Worm (Caenorhabditis elegans) whole organism, L4/young adult: ENCODE measurements around the gene cpg-19.

Source experiments
- W03F9.2 ChIP-seq: fragments of 150-350 bp; optimal IDR thresholded peaks from 2 replicates; lab custom pipeline; 2014; ENCODE audit warnings: missing biosample characterization, missing genetic modification characterization
- dao-5 ChIP-seq: sonication (generic microtip); optimal IDR thresholded peaks from 2 replicates; lab custom pipeline; 2016; ENCODE audit warnings: missing genotype, missing genetic modification characterization, moderate library complexity, missing compliant biosample characterization
- him-1 ChIP-seq: sonication (generic microtip); optimal IDR thresholded peaks from 2 replicates; lab custom pipeline; 2016; ENCODE audit warnings: missing genotype, missing genetic modification reagents, missing genetic modification characterization, missing compliant biosample characterization

DNA sequence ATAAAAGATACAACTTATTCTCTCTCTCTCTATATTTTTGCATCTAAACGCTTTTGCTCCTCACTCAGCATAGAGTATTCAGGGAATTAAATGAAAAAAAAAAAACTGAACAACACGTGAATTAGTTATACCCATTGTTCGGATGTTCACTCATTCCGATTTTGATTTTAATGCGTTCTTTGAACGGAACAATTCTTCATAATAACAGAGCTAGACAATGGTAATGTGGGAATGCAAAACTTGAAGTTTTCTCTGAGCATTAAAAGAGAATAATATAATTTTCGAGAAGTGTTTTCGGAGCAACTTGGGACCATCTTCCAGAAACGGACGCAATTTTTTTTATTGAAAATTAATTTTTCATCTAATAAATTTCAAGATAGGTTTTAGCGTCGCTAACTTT, 47.3 kb upstream of the cpg-19 start:
- TF ChIP-seq W03F9.2 (tag; lab: Kevin White, UChicago) (no peak), dao-5 (tag; lab: Kevin White, UChicago) (no peak), him-1 (tag; lab: Kevin White, UChicago) (no peak)
